Worm (Caenorhabditis elegans): ENCODE measurements around the gene C16A11.2.

The C16A11.2 gene

DNA sequence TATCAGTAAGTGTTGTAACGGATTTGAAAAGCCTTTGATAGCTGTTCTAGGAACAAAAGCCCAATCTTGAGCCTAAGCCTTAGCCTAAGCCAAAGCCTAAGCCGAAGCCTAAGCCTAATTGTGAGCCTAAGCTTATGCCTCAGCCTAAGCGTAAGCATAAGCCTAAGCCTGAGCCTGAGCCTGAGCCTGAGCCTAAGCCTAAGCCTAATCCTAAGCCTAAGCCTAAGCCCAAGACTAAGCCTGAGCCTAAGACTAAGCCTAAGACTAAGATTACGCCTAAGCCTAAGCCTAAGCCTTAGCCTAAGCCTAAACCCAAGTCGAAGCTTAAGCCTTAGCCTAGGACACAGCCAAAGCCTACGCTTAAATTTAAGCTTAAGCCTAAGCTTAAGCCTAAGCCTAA lies 39.6 kb downstream of the C16A11.2 start:
- TF ChIP-seq M03D4.4 (tag; optimal IDR thresholded peaks at IDR 0.05) (no peak), ham-2 (GFP tag; optimal IDR thresholded peaks at IDR 0.05) (peak; percentile 52)

DNA sequence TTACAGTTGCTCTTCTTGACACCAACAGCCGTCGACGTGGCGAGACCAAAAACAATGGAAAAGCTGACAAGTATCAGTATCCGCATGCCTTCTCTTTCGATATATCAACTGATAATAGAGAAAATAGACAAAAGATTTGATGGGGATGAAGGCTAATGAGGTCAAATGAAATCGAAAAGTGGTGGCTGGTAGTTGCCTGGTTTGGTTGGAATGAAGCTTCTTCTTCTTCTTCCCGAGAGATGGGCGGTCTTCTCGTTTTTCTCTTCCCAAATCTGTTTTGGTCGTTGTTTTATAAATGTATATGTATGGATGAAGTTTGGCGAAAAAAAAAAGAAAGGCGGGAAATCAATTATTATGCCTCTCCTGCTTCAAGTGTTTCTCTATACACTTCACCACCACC lies 43.7 kb downstream of the C16A11.2 start, which contains the start of gene C01F1.5:
C01F1.5 (minus strand) TSS at position 103 of the 400 bp plus-strand sequence.
- no peak for TF ChIP-seq sem-2 (GFP tag; optimal IDR thresholded peaks at IDR 0.05)
- no peak for TF ChIP-seq nhr-237 (tag; optimal IDR thresholded peaks at IDR 0.05)
- TF ChIP-seq elt-3 (tag; optimal IDR thresholded peaks at IDR 0.05) = no peak
- TF ChIP-seq blmp-1 (tag; optimal IDR thresholded peaks at IDR 0.05) = no peak
- no peak for TF ChIP-seq pha-4 (tag; optimal IDR thresholded peaks at IDR 0.05)
- TF ChIP-seq mls-2 (tag; optimal IDR thresholded peaks at IDR 0.05) = no peak
- TF ChIP-seq unc-120 (tag; optimal IDR thresholded peaks at IDR 0.05; ENCODE audit: poor library complexity, severe bottlenecking) = no peak
- no peak for TF ChIP-seq M03D4.4 (tag; optimal IDR thresholded peaks at IDR 0.05)

DNA sequence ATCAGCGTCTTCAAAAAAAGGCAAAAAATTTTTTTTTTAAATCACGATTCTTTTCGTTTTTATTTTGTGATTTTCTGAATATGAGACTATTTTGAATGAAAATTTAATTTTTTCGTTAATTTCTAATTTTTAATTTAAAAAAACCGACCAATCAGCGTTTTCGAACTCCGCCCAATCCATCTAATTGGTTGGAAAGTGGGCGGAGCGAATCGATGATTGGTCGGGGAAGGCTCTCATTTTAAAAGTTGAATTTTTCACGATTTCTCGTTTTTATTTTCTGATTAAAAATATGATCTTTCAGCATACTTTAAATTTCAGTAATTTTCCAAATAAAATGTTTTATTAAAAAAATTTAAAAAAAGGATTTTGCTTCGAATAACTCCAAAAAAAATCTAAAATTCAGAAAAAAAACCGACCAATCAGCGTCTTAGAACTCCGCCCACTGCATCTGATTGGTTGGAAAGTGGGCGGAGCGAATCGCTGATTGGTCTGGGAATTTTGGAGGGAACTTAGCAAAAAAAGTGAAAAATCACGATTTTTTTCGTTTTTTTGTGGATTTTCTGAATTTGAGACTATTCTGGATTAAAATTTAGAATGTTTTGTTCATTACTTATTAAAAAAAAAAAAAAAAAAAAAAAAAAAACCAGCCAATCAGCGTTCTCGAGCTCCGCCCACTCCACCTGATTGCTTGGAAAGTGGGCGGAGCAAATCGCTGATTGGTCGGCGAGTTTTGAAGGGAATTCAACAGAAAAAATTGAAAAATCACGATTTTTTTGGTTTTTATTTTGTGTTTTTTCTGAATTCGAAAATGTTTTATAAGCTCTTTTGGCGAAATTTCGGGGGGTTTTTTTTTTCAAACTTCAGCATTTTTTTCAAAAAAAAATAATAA lies 46.5 kb downstream of the C16A11.2 start:
- no peak for TF ChIP-seq drap-1 (GFP tag; optimal IDR thresholded peaks at IDR 0.05)
- TF ChIP-seq nhr-2 (tag; optimal IDR thresholded peaks at IDR 0.05) = no peak
- no peak for TF ChIP-seq unc-120 (tag; optimal IDR thresholded peaks at IDR 0.05; ENCODE audit: poor library complexity, severe bottlenecking)
- no peak for TF ChIP-seq pha-4 (tag; optimal IDR thresholded peaks at IDR 0.05)
- no peak for TF ChIP-seq ztf-11 (tag; optimal IDR thresholded peaks at IDR 0.05)
- TF ChIP-seq M03D4.4 (tag; optimal IDR thresholded peaks at IDR 0.05) = no peak
- TF ChIP-seq nhr-76 (tag; optimal IDR thresholded peaks at IDR 0.05) = no peak
- no peak for TF ChIP-seq ceh-43 (GFP tag; optimal IDR thresholded peaks at IDR 0.05)
- TF ChIP-seq bed-3 (GFP tag; optimal IDR thresholded peaks at IDR 0.05) = no peak
- no peak for TF ChIP-seq nhr-12 (tag; optimal IDR thresholded peaks at IDR 0.05)
- no peak for TF ChIP-seq hlh-1 (tag; optimal IDR thresholded peaks at IDR 0.05)
- no peak for TF ChIP-seq tbx-8 (GFP tag; optimal IDR thresholded peaks at IDR 0.05)
- TF ChIP-seq unc-62 (GFP tag; optimal IDR thresholded peaks at IDR 0.05) = no peak
- no peak for TF ChIP-seq zip-8 (tag; optimal IDR thresholded peaks at IDR 0.05)
- TF ChIP-seq lin-32 (GFP tag; optimal IDR thresholded peaks at IDR 0.05) = no peak
- no peak for TF ChIP-seq ceh-83 (GFP tag; optimal IDR thresholded peaks at IDR 0.05)

DNA sequence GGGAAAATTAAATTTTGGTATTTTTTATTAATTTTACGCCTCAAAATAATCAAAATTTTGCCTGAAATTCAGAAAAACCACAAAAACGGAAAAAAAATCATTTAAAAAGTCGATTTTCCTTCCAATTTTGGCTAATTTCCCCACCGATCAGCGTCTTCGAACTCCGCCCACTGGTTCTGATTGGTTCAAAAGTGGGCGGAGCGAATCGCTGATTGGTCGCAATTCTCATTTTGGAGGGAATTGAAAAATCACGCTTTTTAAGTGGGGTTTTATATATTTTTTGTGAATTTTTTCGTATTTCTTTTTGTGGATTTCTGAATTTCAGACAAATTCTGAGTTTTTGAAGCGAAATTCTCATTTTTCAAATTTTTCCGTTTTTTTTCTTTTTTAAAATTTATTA lies 48.9 kb downstream of the C16A11.2 start:
- no peak for TF ChIP-seq elt-3 (tag; optimal IDR thresholded peaks at IDR 0.05)
- TF ChIP-seq nhr-237 (tag; optimal IDR thresholded peaks at IDR 0.05) = no peak
- TF ChIP-seq mab-5 (tag; optimal IDR thresholded peaks at IDR 0.05) = no peak
- TF ChIP-seq flh-1 (GFP tag; optimal IDR thresholded peaks at IDR 0.05) = no peak
- no peak for TF ChIP-seq unc-120 (tag; optimal IDR thresholded peaks at IDR 0.05; ENCODE audit: poor library complexity, severe bottlenecking)
- TF ChIP-seq nhr-28 (tag; optimal IDR thresholded peaks at IDR 0.05) = no peak
- no peak for TF ChIP-seq ceh-39 (tag; optimal IDR thresholded peaks at IDR 0.05)
- TF ChIP-seq drap-1 (GFP tag; optimal IDR thresholded peaks at IDR 0.05) = no peak
- TF ChIP-seq mep-1 (tag; optimal IDR thresholded peaks at IDR 0.05) = no peak
- no peak for TF ChIP-seq unc-39 (tag; optimal IDR thresholded peaks at IDR 0.05)
- TF ChIP-seq lsy-2 (tag; optimal IDR thresholded peaks at IDR 0.05) = no peak
- TF ChIP-seq zip-8 (tag; optimal IDR thresholded peaks at IDR 0.05) = no peak
- no peak for TF ChIP-seq nhr-2 (tag; optimal IDR thresholded peaks at IDR 0.05)
- no peak for TF ChIP-seq ham-2 (GFP tag; optimal IDR thresholded peaks at IDR 0.05)
- no peak for TF ChIP-seq tbx-8 (GFP tag; optimal IDR thresholded peaks at IDR 0.05)

DNA sequence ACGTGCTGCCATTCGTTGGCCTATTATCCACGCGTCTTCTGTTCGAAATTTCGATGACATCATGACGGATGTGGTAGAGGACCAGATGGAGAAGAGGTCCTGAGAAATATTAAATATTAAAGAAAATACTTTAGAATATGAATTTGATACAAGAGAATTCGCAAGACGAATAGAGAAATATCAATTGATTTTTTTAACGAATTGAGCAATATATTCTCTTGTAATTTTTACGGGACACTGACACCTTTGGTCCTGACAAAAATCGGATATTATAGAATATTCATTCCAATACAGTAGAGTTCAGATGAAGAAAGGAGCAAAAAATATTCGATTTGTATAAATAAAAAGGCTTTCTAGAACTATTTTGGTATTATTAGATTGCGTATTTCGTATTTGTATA lies 50.1 kb downstream of the C16A11.2 start, which contains the start of gene C01F1.6:
C01F1.6 (minus strand) TSS at position 101 of the 400 bp plus-strand sequence.
- no peak for TF ChIP-seq pha-4 (tag; optimal IDR thresholded peaks at IDR 0.05)
- TF ChIP-seq elt-3 (tag; optimal IDR thresholded peaks at IDR 0.05) = no peak
- no peak for TF ChIP-seq bed-3 (GFP tag; optimal IDR thresholded peaks at IDR 0.05)

DNA sequence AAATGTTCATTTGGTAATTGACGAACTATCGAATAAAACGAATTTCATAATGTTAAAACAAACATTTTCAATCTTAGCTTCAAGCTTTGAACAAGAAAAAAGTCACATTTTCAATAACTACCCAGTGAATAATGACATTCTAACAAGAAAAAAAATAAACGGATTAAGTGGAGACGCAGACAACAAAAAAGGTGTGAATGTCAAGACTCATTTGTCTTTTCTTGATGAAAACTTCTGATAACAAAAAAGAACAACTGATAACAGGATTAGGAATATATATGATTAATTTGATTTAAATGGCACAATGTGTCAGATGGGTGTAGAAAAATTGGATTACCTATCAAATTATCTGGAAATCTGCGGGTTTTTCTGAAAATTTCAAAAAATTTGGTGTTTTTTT lies 50.6 kb downstream of the C16A11.2 start:
- TF ChIP-seq elt-3 (tag; optimal IDR thresholded peaks at IDR 0.05) (no peak), ceh-39 (tag; optimal IDR thresholded peaks at IDR 0.05) (no peak), flh-1 (GFP tag; optimal IDR thresholded peaks at IDR 0.05) (no peak), tbx-8 (GFP tag; optimal IDR thresholded peaks at IDR 0.05) (no peak), nhr-237 (tag; optimal IDR thresholded peaks at IDR 0.05) (no peak), elt-1 (tag; optimal IDR thresholded peaks at IDR 0.05; ENCODE audit: borderline replicate concordance, insufficient read depth) (peak; percentile 27), ztf-11 (tag; optimal IDR thresholded peaks at IDR 0.05) (no peak), snpc-4 (tag; optimal IDR thresholded peaks at IDR 0.05) (no peak), cnd-1 (tag; optimal IDR thresholded peaks at IDR 0.05) (no peak), ces-1 (GFP tag; optimal IDR thresholded peaks at IDR 0.05) (peak; percentile 18), M03D4.4 (tag; optimal IDR thresholded peaks at IDR 0.05) (no peak)
